Fruit fly (Drosophila melanogaster) whole organism, embryonic: ENCODE measurements around the gene ec.

Source experiments
- CG10431 ChIP-seq: fragments of 200-800 bp; sonication (Bioruptor generic); optimal IDR thresholded peaks from 3 replicates; lab custom pipeline; 2018; ENCODE audit warnings: missing biosample characterization, mild to moderate bottlenecking, missing genetic modification characterization
- CG1529 ChIP-seq: fragments of 200-800 bp; sonication (Bioruptor generic); optimal IDR thresholded peaks from 3 replicates; lab custom pipeline; 2018; ENCODE audit warnings: missing biosample characterization, missing genetic modification characterization
- CG15479 ChIP-seq: fragments of 200-800 bp; sonication (Bioruptor generic); optimal IDR thresholded peaks from 3 replicates; lab custom pipeline; 2019; ENCODE audit warnings: missing biosample characterization, mild to moderate bottlenecking, missing genetic modification characterization, moderate library complexity
- CG1603 ChIP-seq: fragments of 200-800 bp; sonication (Bioruptor generic); optimal IDR thresholded peaks from 2 replicates; lab custom pipeline; 2019; ENCODE audit warnings: missing biosample characterization, mild to moderate bottlenecking, missing genetic modification characterization, moderate library complexity
- CG17568 ChIP-seq: fragments of 200-800 bp; sonication (Bioruptor generic); optimal IDR thresholded peaks from 2 replicates; lab custom pipeline; 2018; ENCODE audit warnings: missing biosample characterization, mild to moderate bottlenecking, missing genetic modification characterization, moderate library complexity
- CG9437 ChIP-seq: fragments of 200-800 bp; sonication (Bioruptor generic); optimal IDR thresholded peaks from 2 replicates; lab custom pipeline; 2018; ENCODE audit warnings: missing biosample characterization, mild to moderate bottlenecking, missing genetic modification characterization
- ap ChIP-seq: fragments of 200-800 bp; sonication (Bioruptor generic); IDR thresholded peaks from 2 replicates; pipeline ENCODE4 v1.3.6; 2022; ENCODE audit warnings: missing biosample characterization, missing genetic modification characterization
- grau ChIP-seq: fragments of 200-800 bp; optimal IDR thresholded peaks from 3 replicates; lab custom pipeline; 2019; ENCODE audit warnings: missing biosample characterization, mild to moderate bottlenecking, missing genetic modification characterization, moderate library complexity
- pb ChIP-seq: fragments of 200-800 bp; sonication (Bioruptor generic); optimal IDR thresholded peaks from 3 replicates; lab custom pipeline; 2016; ENCODE audit warnings: missing biosample characterization, missing genetic modification characterization
- sens-2 ChIP-seq: fragments of 200-800 bp; sonication (Bioruptor generic); IDR thresholded peaks from 2 replicates; pipeline ENCODE4 v1.3.6; 2022; ENCODE audit warnings: missing biosample characterization, missing genetic modification characterization
- sisA ChIP-seq: fragments of 200-800 bp; sonication (Bioruptor generic); IDR thresholded peaks from 2 replicates; pipeline ENCODE4 v1.3.6; 2022; ENCODE audit warnings: missing biosample characterization, missing genetic modification characterization

DNA sequence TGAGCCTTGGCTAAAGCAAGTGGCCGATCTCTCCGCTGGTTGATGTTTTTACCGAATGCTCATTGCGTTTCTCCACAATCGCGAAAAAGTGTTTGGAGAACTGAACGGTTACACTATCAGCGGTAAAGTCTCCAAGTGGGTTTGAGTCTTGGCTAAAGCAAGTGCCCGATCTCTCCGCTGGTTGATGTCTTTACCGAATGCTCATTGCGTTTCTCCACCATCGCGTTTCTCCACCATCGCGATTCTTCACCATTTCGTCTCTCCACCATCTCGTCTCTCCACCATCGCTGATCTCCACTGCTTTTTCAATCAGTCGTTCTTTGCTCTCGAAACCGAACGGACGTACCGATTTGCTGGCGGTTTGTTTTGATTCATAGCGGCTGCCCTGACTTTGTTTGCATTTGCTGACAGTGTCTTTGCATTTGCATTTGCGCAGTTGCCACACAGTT lies at the start of gene ec:
- TF ChIP-seq grau (tag; lab: Kevin White, UChicago): no peak
- TF ChIP-seq CG1603 (tag; lab: Kevin White, UChicago): peak; percentile 71
- TF ChIP-seq CG15479 (GFP tag; lab: Kevin White, UChicago): no peak
- TF ChIP-seq CG17568 (GFP tag; lab: Kevin White, UChicago): no peak
- TF ChIP-seq sisA (GFP tag; lab: Robert Waterston, UW): no peak
- TF ChIP-seq sens-2 (GFP tag; lab: Robert Waterston, UW): no peak
- no peak for TF ChIP-seq CG1529
- TF ChIP-seq CG9437: no peak
- TF ChIP-seq CG10431: no peak
- TF ChIP-seq ap (GFP tag; lab: Robert Waterston, UW): no peak
- TF ChIP-seq pb (GFP tag; lab: Kevin White, UChicago): no peak
